Worm (Caenorhabditis elegans) whole organism, L3 larva: Measurements from ENCODE around the gene nhr-283.

ENCODE experiments used
- R02D3.7 ChIP-seq: fragments of 150-350 bp; optimal IDR thresholded peaks from 2 replicates; lab custom pipeline; 2014; ENCODE audit warnings: missing biosample characterization, missing genetic modification characterization
- ZK546.5 ChIP-seq: sonication (generic microtip); optimal IDR thresholded peaks from 2 replicates; lab custom pipeline; 2017; ENCODE audit warnings: missing biosample characterization, missing genetic modification characterization
- ama-1 ChIP-seq: fragments of 150-350 bp; optimal IDR thresholded peaks from 2 replicates; lab custom pipeline; 2018
- ceh-16 ChIP-seq: sonication (generic microtip); optimal IDR thresholded peaks from 2 replicates; lab custom pipeline; 2017; ENCODE audit warnings: missing biosample characterization, missing genetic modification characterization
- ceh-28 ChIP-seq: fragments of 150-350 bp; optimal IDR thresholded peaks from 2 replicates; lab custom pipeline; 2014; ENCODE audit warnings: missing biosample characterization, missing genetic modification reagents, missing genetic modification characterization
- ceh-82 ChIP-seq: fragments of 150-350 bp; optimal IDR thresholded peaks from 2 replicates; lab custom pipeline; 2014; ENCODE audit warnings: missing biosample characterization, missing genetic modification characterization
- ceh-9 ChIP-seq: sonication (generic microtip); optimal IDR thresholded peaks from 2 replicates; lab custom pipeline; 2018; ENCODE audit warnings: missing biosample characterization, missing genetic modification characterization
- daf-12 ChIP-seq: fragments of 150-350 bp; optimal IDR thresholded peaks from 2 replicates; lab custom pipeline; 2014; ENCODE audit warnings: missing biosample characterization, missing genetic modification reagents, missing genetic modification characterization
- egl-5 ChIP-seq: fragments of 150-350 bp; optimal IDR thresholded peaks from 2 replicates; lab custom pipeline; 2017; ENCODE audit warnings: missing biosample characterization, missing genetic modification reagents, missing genetic modification characterization, inconsistent platforms
- elt-1 ChIP-seq: fragments of 150-350 bp; optimal IDR thresholded peaks from 2 replicates; lab custom pipeline; 2014; ENCODE audit warnings: missing biosample characterization, missing genetic modification characterization
- elt-2 ChIP-seq: sonication (generic microtip); optimal IDR thresholded peaks from 2 replicates; lab custom pipeline; 2016; ENCODE audit warnings: missing genetic modification reagents, mild to moderate bottlenecking, missing genetic modification characterization, missing compliant biosample characterization
- elt-3 ChIP-seq, 3 experiments: fragments of 150-350 bp in 1 of 3; sonication (generic microtip) in 2 of 3; optimal IDR thresholded peaks; 2 replicates in 2 of 3; 4 replicates in 1 of 3; lab custom pipeline; 2014 to 2017; ENCODE audit warnings: missing biosample characterization in 3 of 3, missing genetic modification characterization in 3 of 3
- eor-1 ChIP-seq, 2 experiments: fragments of 150-350 bp; optimal IDR thresholded peaks; 2 replicates each; lab custom pipeline; 2014 to 2018; ENCODE audit warnings: missing biosample characterization in 2 of 2, missing genetic modification characterization in 2 of 2
- fkh-2 ChIP-seq: fragments of 150-350 bp; optimal IDR thresholded peaks from 2 replicates; lab custom pipeline; 2014; ENCODE audit warnings: missing biosample characterization, missing genetic modification reagents, missing genetic modification characterization
- fos-1 ChIP-seq: fragments of 150-350 bp; optimal IDR thresholded peaks from 2 replicates; lab custom pipeline; 2014; ENCODE audit warnings: missing biosample characterization, missing genetic modification characterization
- hmg-11 ChIP-seq: sonication (generic microtip); optimal IDR thresholded peaks from 2 replicates; lab custom pipeline; 2016; ENCODE audit warnings: missing genetic modification characterization, missing compliant biosample characterization
- jun-1 ChIP-seq: fragments of 150-350 bp; optimal IDR thresholded peaks from 2 replicates; lab custom pipeline; 2014; ENCODE audit warnings: missing biosample characterization, missing genetic modification reagents, missing genetic modification characterization
- lin-15B ChIP-seq: fragments of 150-350 bp; optimal IDR thresholded peaks from 2 replicates; lab custom pipeline; 2014; ENCODE audit warnings: missing biosample characterization, missing genetic modification characterization
- lin-39 ChIP-seq: fragments of 150-350 bp; optimal IDR thresholded peaks from 2 replicates; lab custom pipeline; 2018; ENCODE audit warnings: missing biosample characterization, missing genetic modification reagents, missing genetic modification characterization
- mdl-1 ChIP-seq: fragments of 150-350 bp; optimal IDR thresholded peaks from 2 replicates; lab custom pipeline; 2014; ENCODE audit warnings: missing biosample characterization, missing genetic modification characterization
- mml-1 ChIP-seq: fragments of 150-350 bp; sonication (generic microtip); optimal IDR thresholded peaks from 3 replicates; lab custom pipeline; 2014; ENCODE audit warnings: missing biosample characterization, missing genetic modification characterization
- nfya-1 ChIP-seq: sonication (generic microtip); optimal IDR thresholded peaks from 2 replicates; lab custom pipeline; 2017; ENCODE audit warnings: missing genetic modification characterization, mild to moderate bottlenecking, missing compliant biosample characterization, antibody characterized with exemption, moderate library complexity; ENCODE audit not compliant: insufficient read depth
- nhr-11 ChIP-seq: fragments of 150-350 bp; optimal IDR thresholded peaks from 2 replicates; lab custom pipeline; 2014; ENCODE audit warnings: missing biosample characterization, missing genetic modification characterization
- nhr-12 ChIP-seq: fragments of 150-350 bp; optimal IDR thresholded peaks from 2 replicates; lab custom pipeline; 2014; ENCODE audit warnings: missing biosample characterization, missing genetic modification characterization
- nhr-23 ChIP-seq: fragments of 150-350 bp; optimal IDR thresholded peaks from 2 replicates; lab custom pipeline; 2014; ENCODE audit warnings: missing biosample characterization, missing genetic modification reagents, missing genetic modification characterization
- nhr-237 ChIP-seq: fragments of 150-350 bp; optimal IDR thresholded peaks from 2 replicates; lab custom pipeline; 2014; ENCODE audit warnings: missing biosample characterization, missing genetic modification characterization
- nhr-25 ChIP-seq: sonication (generic microtip); optimal IDR thresholded peaks from 2 replicates; lab custom pipeline; 2017; ENCODE audit warnings: missing biosample characterization, missing genetic modification characterization
- nhr-28 ChIP-seq: fragments of 150-350 bp; optimal IDR thresholded peaks from 2 replicates; lab custom pipeline; 2014; ENCODE audit warnings: missing biosample characterization, missing genetic modification characterization
- nhr-43 ChIP-seq: sonication (generic microtip); optimal IDR thresholded peaks from 2 replicates; lab custom pipeline; 2016; ENCODE audit warnings: mild to moderate bottlenecking, missing genetic modification characterization, missing compliant biosample characterization; ENCODE audit not compliant: poor library complexity, severe bottlenecking
- nhr-67 ChIP-seq: fragments of 150-350 bp; optimal IDR thresholded peaks from 2 replicates; lab custom pipeline; 2014; ENCODE audit warnings: missing biosample characterization, missing genetic modification characterization
- nhr-76 ChIP-seq: fragments of 150-350 bp; sonication (generic microtip); optimal IDR thresholded peaks from 5 replicates; lab custom pipeline; 2014; ENCODE audit warnings: missing biosample characterization, missing genetic modification characterization
- pha-4 ChIP-seq: fragments of 150-350 bp; optimal IDR thresholded peaks from 2 replicates; lab custom pipeline; 2014; ENCODE audit warnings: missing biosample characterization, missing genetic modification reagents, missing genetic modification characterization
- pqm-1 ChIP-seq: fragments of 150-350 bp; optimal IDR thresholded peaks from 2 replicates; lab custom pipeline; 2017; ENCODE audit warnings: missing biosample characterization, missing genetic modification characterization, inconsistent platforms
- sea-2 ChIP-seq: fragments of 150-350 bp; sonication (generic microtip); optimal IDR thresholded peaks from 4 replicates; lab custom pipeline; 2014; ENCODE audit warnings: missing biosample characterization, missing genetic modification reagents, missing genetic modification characterization
- skn-1 ChIP-seq: fragments of 150-350 bp; optimal IDR thresholded peaks from 2 replicates; lab custom pipeline; 2014; ENCODE audit warnings: missing biosample characterization, missing genetic modification characterization
- snpc-4 ChIP-seq: fragments of 150-350 bp; optimal IDR thresholded peaks from 2 replicates; lab custom pipeline; 2014; ENCODE audit warnings: missing biosample characterization, missing genetic modification characterization
- tbx-2 ChIP-seq: sonication (generic microtip); optimal IDR thresholded peaks from 2 replicates; lab custom pipeline; 2016; ENCODE audit warnings: mild to moderate bottlenecking, missing genetic modification characterization, missing compliant biosample characterization
- zag-1 ChIP-seq: fragments of 150-350 bp; optimal IDR thresholded peaks from 2 replicates; lab custom pipeline; 2014; ENCODE audit warnings: missing biosample characterization, missing genetic modification characterization
- ztf-4 ChIP-seq: fragments of 150-350 bp; optimal IDR thresholded peaks from 2 replicates; lab custom pipeline; 2014; ENCODE audit warnings: missing biosample characterization, missing genetic modification characterization

Gene nhr-283

DNA sequence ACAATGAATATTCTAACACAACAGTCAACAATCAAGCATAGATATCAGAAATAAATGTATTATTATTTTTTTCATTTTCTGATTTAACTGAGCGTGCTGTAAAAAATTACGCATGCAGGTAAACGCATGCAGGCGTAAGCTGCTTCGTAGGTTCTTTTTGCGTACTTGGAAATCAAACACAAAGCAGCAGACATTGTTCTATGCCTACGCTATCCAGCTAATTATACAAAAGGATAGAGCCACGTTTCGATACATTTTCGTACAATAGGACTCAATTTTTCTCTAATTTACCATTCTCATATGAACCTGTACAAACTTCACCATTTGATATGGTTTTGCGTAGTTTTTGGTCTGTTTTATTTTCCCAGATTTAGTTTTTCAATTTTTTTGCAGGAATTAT is 5.9 kb upstream of the nhr-283 start, which contains the start of gene T26E4.3:
Gene T26E4.3 (plus strand): TSS at position 301 of the 400 bp plus-strand sequence.
- TF ChIP-seq nhr-43, result no peak
- no peak for TF ChIP-seq fkh-2 (tag; lab: Kevin White, UChicago)
- no peak for TF ChIP-seq nhr-25 (tag; lab: Kevin White, UChicago)
- no peak for TF ChIP-seq ceh-82 (tag; lab: Kevin White, UChicago)
- TF ChIP-seq fos-1, result no peak
- TF ChIP-seq lin-15B (tag; lab: Kevin White, UChicago), result no peak
- no peak for TF ChIP-seq pqm-1
- TF ChIP-seq daf-12 (tag; lab: Kevin White, UChicago), result no peak
- TF ChIP-seq ceh-9 (tag; lab: Kevin White, UChicago), result no peak
- TF ChIP-seq nhr-23 (tag; lab: Kevin White, UChicago), result no peak
- TF ChIP-seq lin-39, result no peak
- no peak for TF ChIP-seq ZK546.5 (tag; lab: Kevin White, UChicago)
- no peak for TF ChIP-seq R02D3.7 (tag; lab: Kevin White, UChicago)
- no peak for TF ChIP-seq skn-1 (tag; lab: Kevin White, UChicago)
- TF ChIP-seq sea-2 (GFP tag; lab: Kevin White, UChicago), result no peak
- TF ChIP-seq nhr-76, result no peak
- no peak for TF ChIP-seq elt-3 (tag; optimal IDR thresholded peaks at IDR 0.05; lab: Kevin White, UChicago)

DNA sequence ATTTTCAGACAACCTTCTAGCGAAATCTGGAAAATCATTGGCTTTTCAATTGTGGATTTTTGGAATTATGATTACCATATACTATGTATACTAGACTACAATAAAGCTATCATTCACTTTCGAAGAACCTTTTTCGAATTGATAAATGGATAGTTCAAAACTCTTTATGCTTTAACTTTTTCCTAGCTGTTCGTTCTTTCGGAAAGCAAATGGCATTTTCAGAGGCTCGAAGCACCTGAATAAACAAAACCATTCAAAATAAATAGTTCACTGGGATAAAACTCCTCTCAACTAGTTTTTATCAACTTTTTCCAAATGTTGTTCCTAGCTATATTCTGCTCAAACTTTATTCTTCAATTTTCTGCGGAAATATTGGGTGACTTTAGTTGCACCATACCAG is 4.5 kb upstream of the nhr-283 start, which contains the start of gene T26E4.2:
Gene T26E4.2 (plus strand): TSS at position 301 of the 400 bp plus-strand sequence.
- TF ChIP-seq nhr-25 (tag; lab: Kevin White, UChicago) (no peak), lin-15B (tag; lab: Kevin White, UChicago) (no peak), ama-1 (lab: Kevin White, UChicago) (no peak), nhr-43 (no peak), zag-1 (no peak), snpc-4 (no peak), pqm-1 (no peak), elt-2 (no peak), nhr-67 (no peak), nhr-76 (no peak), egl-5 (tag; lab: Kevin White, UChicago) (no peak), ceh-16 (tag; lab: Kevin White, UChicago) (no peak), nhr-28 (tag; lab: Kevin White, UChicago) (no peak), tbx-2 (no peak), mdl-1 (tag; lab: Kevin White, UChicago) (no peak), elt-1 (tag; lab: Kevin White, UChicago) (no peak), skn-1 (tag; lab: Kevin White, UChicago) (no peak)

DNA sequence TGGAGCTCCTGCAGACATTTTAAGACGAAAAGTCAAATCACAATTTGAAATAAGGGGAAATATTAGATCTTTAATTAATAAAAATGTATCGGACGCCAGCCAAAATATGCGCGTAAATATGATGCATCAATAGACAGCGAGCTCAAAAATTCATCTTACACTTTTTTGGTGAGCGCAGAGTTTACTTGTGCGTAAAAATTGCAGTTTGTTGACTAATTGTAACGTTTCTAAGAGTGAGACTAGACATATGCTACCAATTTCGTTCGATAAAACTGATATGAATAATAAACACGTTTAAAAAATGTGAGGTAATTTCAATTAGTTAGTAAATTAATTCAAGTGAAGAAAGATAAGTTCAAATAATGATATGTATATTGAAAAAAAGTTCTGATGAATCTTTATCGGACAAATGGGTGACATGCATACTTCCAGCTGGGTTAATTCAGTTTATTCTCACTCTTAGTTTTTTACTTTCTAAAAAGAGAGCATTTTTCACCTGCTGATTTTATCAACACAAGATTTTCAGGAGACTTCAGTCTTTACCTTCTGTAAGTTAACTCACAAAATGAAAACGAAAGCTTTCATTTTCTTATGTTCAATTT is 2.7 kb upstream of the nhr-283 start, which contains the start of the genes nhr-285 and irld-52:
Gene nhr-285 (minus strand): TSS at position 101 of the 602 bp plus-strand sequence.
Gene irld-52 (plus strand): TSS at position 552 of the 602 bp plus-strand sequence.
- TF ChIP-seq nhr-11 (tag; lab: Kevin White, UChicago) (no peak), nhr-12 (tag; lab: Kevin White, UChicago) (no peak), nfya-1 (tag; lab: Kevin White, UChicago) (no peak), eor-1 (tag; optimal IDR thresholded peaks at IDR 0.05; lab: Kevin White, UChicago) (no peak)

DNA sequence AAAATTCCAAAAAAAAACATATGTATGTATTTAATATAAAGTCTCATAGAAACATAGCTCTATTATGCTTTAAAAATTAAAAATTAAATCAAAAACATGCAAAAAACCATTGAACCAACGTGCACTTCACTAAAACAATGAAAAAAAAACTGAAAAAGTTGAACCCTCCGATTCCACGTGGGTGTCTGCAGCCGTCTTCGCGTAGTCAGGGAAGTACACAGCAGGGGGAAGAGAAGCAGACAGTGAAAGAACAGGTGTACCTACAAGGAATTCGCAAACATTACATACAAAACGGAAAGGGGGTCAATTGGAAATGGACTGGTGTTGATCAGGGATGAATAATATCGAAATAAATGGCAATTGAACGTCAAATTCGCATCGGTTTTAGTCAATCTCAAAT is 2.6 kb downstream of the nhr-283 start:
- no peak for TF ChIP-seq ceh-16 (tag; lab: Kevin White, UChicago)
- TF ChIP-seq nhr-67, result no peak
- TF ChIP-seq ama-1 (lab: Kevin White, UChicago), result no peak
- TF ChIP-seq sea-2 (GFP tag; lab: Kevin White, UChicago), result no peak
- TF ChIP-seq hmg-11, result no peak
- no peak for TF ChIP-seq pha-4 (tag; lab: Kevin White, UChicago)
- no peak for TF ChIP-seq jun-1
- no peak for TF ChIP-seq nfya-1 (tag; lab: Kevin White, UChicago)
- no peak for TF ChIP-seq mml-1
- TF ChIP-seq ztf-4 (tag; lab: Kevin White, UChicago), result no peak
- no peak for TF ChIP-seq lin-15B (tag; lab: Kevin White, UChicago)
- TF ChIP-seq nhr-237, result no peak
- no peak for TF ChIP-seq elt-3 (tag; optimal IDR thresholded peaks at IDR 0.05; lab: Kevin White, UChicago)
- no peak for TF ChIP-seq ceh-28 (tag; lab: Kevin White, UChicago)
